Worm (Caenorhabditis elegans) whole organism, young adult: Measurements from ENCODE around the gene atln-1.

Experiments used
- B0019.2 ChIP-seq: fragments of 200-800 bp; sonication (Bioruptor generic); conservative IDR thresholded peaks from 2 replicates; pipeline ENCODE4 v1.3.6; 2022; ENCODE audit warnings: missing genetic modification reagents, missing genetic modification characterization, missing compliant biosample characterization
- C17E4.6 ChIP-seq: fragments of 200-800 bp; sonication (Bioruptor generic); IDR thresholded peaks from 2 replicates; pipeline ENCODE4 v1.3.6; 2022; ENCODE audit warnings: missing genetic modification reagents, missing genetic modification characterization, missing compliant biosample characterization
- D2030.7 ChIP-seq: fragments of 200-800 bp; sonication (Bioruptor generic); IDR thresholded peaks from 2 replicates; pipeline ENCODE4 v1.3.6; 2022; ENCODE audit warnings: missing genetic modification reagents, missing genetic modification characterization, missing compliant biosample characterization
- F22D6.2 ChIP-seq: sonication (generic microtip); optimal IDR thresholded peaks from 2 replicates; lab custom pipeline; 2016; ENCODE audit warnings: mild to moderate bottlenecking, missing genetic modification characterization, missing compliant biosample characterization
- F23B12.7 ChIP-seq: sonication (generic microtip); optimal IDR thresholded peaks from 2 replicates; lab custom pipeline; 2017; ENCODE audit warnings: missing genetic modification characterization, mild to moderate bottlenecking, missing compliant biosample characterization, antibody characterized with exemption, moderate library complexity; ENCODE audit not compliant: insufficient read depth
- F39B2.1 ChIP-seq: fragments of 200-800 bp; sonication (Bioruptor generic); IDR thresholded peaks from 2 replicates; pipeline ENCODE4 v1.3.6; 2022; ENCODE audit warnings: missing genetic modification reagents, missing genetic modification characterization, missing compliant biosample characterization
- K12H6.12 ChIP-seq: fragments of 200-800 bp; sonication (Bioruptor generic); optimal IDR thresholded peaks from 2 replicates; lab custom pipeline; 2018; ENCODE audit warnings: mild to moderate bottlenecking, missing genetic modification characterization, missing compliant biosample characterization
- Y53G8AR.9 ChIP-seq: fragments of 200-800 bp; sonication (Bioruptor generic); conservative IDR thresholded peaks from 2 replicates; pipeline ENCODE4 v1.3.6; 2022; ENCODE audit warnings: missing genetic modification reagents, missing genetic modification characterization, missing compliant biosample characterization
- Y79H2A.3 ChIP-seq: fragments of 200-800 bp; sonication (Bioruptor generic); conservative IDR thresholded peaks from 2 replicates; pipeline ENCODE4 v1.3.6; 2022; ENCODE audit warnings: missing genetic modification reagents, missing genetic modification characterization, missing compliant biosample characterization
- ZK185.1 ChIP-seq: sonication (generic microtip); optimal IDR thresholded peaks from 2 replicates; lab custom pipeline; 2016; ENCODE audit warnings: mild to moderate bottlenecking, missing genetic modification characterization, missing compliant biosample characterization; ENCODE audit not compliant: poor library complexity, severe bottlenecking
- ama-1 ChIP-seq, 3 experiments: fragments of 150-350 bp in 1 of 3; sonication (generic microtip) in 2 of 3; optimal IDR thresholded peaks; 2 replicates each; lab custom pipeline; 2014 to 2018; ENCODE audit warnings: missing biosample characterization in 2 of 3, missing genetic modification characterization in 2 of 3, missing genetic modification reagents in 2 of 3
- aptf-3 ChIP-seq: fragments of 200-800 bp; sonication (Bioruptor generic); IDR thresholded peaks from 2 replicates; pipeline ENCODE4 v1.3.6; 2022; ENCODE audit warnings: missing genetic modification characterization, missing compliant biosample characterization
- attf-5 ChIP-seq: fragments of 200-800 bp; sonication (Bioruptor generic); optimal IDR thresholded peaks from 2 replicates; lab custom pipeline; 2018; ENCODE audit warnings: mild to moderate bottlenecking, missing genetic modification characterization, missing compliant biosample characterization
- bed-2 ChIP-seq: fragments of 200-800 bp; sonication (Bioruptor generic); IDR thresholded peaks from 2 replicates; pipeline ENCODE4 v1.3.6; 2022; ENCODE audit warnings: missing genetic modification reagents, missing genetic modification characterization, missing compliant biosample characterization
- cebp-1 ChIP-seq, 2 experiments: fragments of 200-800 bp in 1 of 2; sonication (Bioruptor generic) in 1 of 2; sonication (generic microtip) in 1 of 2; IDR thresholded peaks in 1 of 2; optimal IDR thresholded peaks in 1 of 2; 2 replicates each; pipeline versions ENCODE4 v1.3.6 to Lab custom; 2017 to 2022; ENCODE audit warnings: missing compliant biosample characterization in 2 of 2, missing genetic modification characterization in 2 of 2, mild to moderate bottlenecking in 1 of 2, missing genetic modification reagents in 1 of 2, moderate library complexity in 1 of 2
- cebp-2 ChIP-seq: fragments of 200-800 bp; sonication (Bioruptor generic); IDR thresholded peaks from 2 replicates; pipeline ENCODE4 v1.3.6; 2022; ENCODE audit warnings: missing genetic modification characterization, missing compliant biosample characterization
- ceh-91 ChIP-seq: fragments of 200-800 bp; sonication (Bioruptor generic); IDR thresholded peaks from 2 replicates; pipeline ENCODE4 v1.3.6; 2022; ENCODE audit warnings: missing genetic modification reagents, missing genetic modification characterization, missing compliant biosample characterization
- chd-7 ChIP-seq: sonication (generic microtip); optimal IDR thresholded peaks from 2 replicates; lab custom pipeline; 2016; ENCODE audit warnings: mild to moderate bottlenecking, missing genetic modification characterization, moderate library complexity, missing compliant biosample characterization
- dox-1 ChIP-seq: fragments of 200-800 bp; sonication (Bioruptor generic); IDR thresholded peaks from 2 replicates; pipeline ENCODE4 v1.3.6; 2022; ENCODE audit warnings: missing genetic modification reagents, missing genetic modification characterization, missing compliant biosample characterization
- dpff-1 ChIP-seq: sonication (generic microtip); optimal IDR thresholded peaks from 2 replicates; lab custom pipeline; 2017; ENCODE audit warnings: mild to moderate bottlenecking, missing genetic modification characterization, missing compliant biosample characterization
- egl-18 ChIP-seq: fragments of 200-800 bp; sonication (Bioruptor generic); IDR thresholded peaks from 2 replicates; pipeline ENCODE4 v1.3.6; 2022; ENCODE audit warnings: missing genetic modification reagents, missing genetic modification characterization, missing compliant biosample characterization
- egrh-3 ChIP-seq: fragments of 200-800 bp; sonication (Bioruptor generic); IDR thresholded peaks from 2 replicates; pipeline ENCODE4 v1.3.6; 2022; ENCODE audit warnings: missing genetic modification reagents, missing genetic modification characterization, missing compliant biosample characterization
- gei-17 ChIP-seq: fragments of 200-800 bp; sonication (Bioruptor generic); optimal IDR thresholded peaks from 2 replicates; lab custom pipeline; 2018; ENCODE audit warnings: mild to moderate bottlenecking, missing genetic modification characterization, missing compliant biosample characterization
- him-1 ChIP-seq: sonication (generic microtip); optimal IDR thresholded peaks from 2 replicates; lab custom pipeline; 2016; ENCODE audit warnings: missing genotype, missing genetic modification reagents, missing genetic modification characterization, missing compliant biosample characterization
- hmg-1.2 ChIP-seq: fragments of 200-800 bp; sonication (Bioruptor generic); IDR thresholded peaks from 2 replicates; pipeline ENCODE4 v1.3.6; 2022; ENCODE audit warnings: missing genetic modification reagents, missing genetic modification characterization, missing compliant biosample characterization
- let-526 ChIP-seq: fragments of 200-800 bp; sonication (Bioruptor generic); IDR thresholded peaks from 2 replicates; pipeline ENCODE4 v1.3.6; 2022; ENCODE audit warnings: missing genetic modification reagents, missing genetic modification characterization, missing compliant biosample characterization
- lir-1 ChIP-seq: fragments of 200-800 bp; sonication (Bioruptor generic); conservative IDR thresholded peaks from 2 replicates; pipeline ENCODE4 v1.3.6; 2022; ENCODE audit warnings: missing genetic modification reagents, missing genetic modification characterization, missing compliant biosample characterization
- lsl-1 ChIP-seq: fragments of 200-800 bp; sonication (Bioruptor generic); optimal IDR thresholded peaks from 2 replicates; lab custom pipeline; 2018; ENCODE audit warnings: mild to moderate bottlenecking, missing genetic modification characterization, moderate library complexity, missing compliant biosample characterization
- mcd-1 ChIP-seq: fragments of 200-800 bp; sonication (Bioruptor generic); IDR thresholded peaks from 2 replicates; pipeline ENCODE4 v1.3.6; 2022; ENCODE audit warnings: missing genetic modification reagents, missing genetic modification characterization, missing compliant biosample characterization
- mxl-1 ChIP-seq: sonication (generic microtip); optimal IDR thresholded peaks from 2 replicates; lab custom pipeline; 2016; ENCODE audit warnings: missing genetic modification characterization, missing compliant biosample characterization
- nfya-2 ChIP-seq: fragments of 200-800 bp; sonication (Bioruptor generic); IDR thresholded peaks from 2 replicates; pipeline ENCODE4 v1.3.6; 2022; ENCODE audit warnings: missing genetic modification reagents, missing genetic modification characterization, missing compliant biosample characterization
- nfyb-1 ChIP-seq: fragments of 200-800 bp; sonication (Bioruptor generic); IDR thresholded peaks from 2 replicates; pipeline ENCODE4 v1.3.6; 2022; ENCODE audit warnings: missing genetic modification reagents, missing genetic modification characterization, missing compliant biosample characterization
- nhr-80 ChIP-seq: sonication (generic microtip); optimal IDR thresholded peaks from 2 replicates; lab custom pipeline; 2016; ENCODE audit warnings: missing genetic modification characterization, missing compliant biosample characterization
- pbrm-1 ChIP-seq: fragments of 200-800 bp; sonication (Bioruptor generic); IDR thresholded peaks from 2 replicates; pipeline ENCODE4 v1.3.6; 2022; ENCODE audit warnings: missing genetic modification reagents, missing genetic modification characterization, missing compliant biosample characterization
- pha-4 ChIP-seq: fragments of 150-350 bp; sonication (generic microtip); optimal IDR thresholded peaks from 2 replicates; lab custom pipeline; 2014; ENCODE audit warnings: missing biosample characterization, missing genetic modification reagents, missing genetic modification characterization
- somi-1 ChIP-seq: fragments of 200-800 bp; sonication (Bioruptor generic); optimal IDR thresholded peaks from 2 replicates; lab custom pipeline; 2018; ENCODE audit warnings: mild to moderate bottlenecking, missing genetic modification characterization, missing compliant biosample characterization
- sptf-2 ChIP-seq: fragments of 200-800 bp; sonication (Bioruptor generic); optimal IDR thresholded peaks from 2 replicates; lab custom pipeline; 2018; ENCODE audit warnings: mild to moderate bottlenecking, missing genetic modification characterization, missing compliant biosample characterization
- zfh-2 ChIP-seq: fragments of 200-800 bp; sonication (Bioruptor generic); conservative IDR thresholded peaks from 2 replicates; pipeline ENCODE4 v1.3.6; 2022; ENCODE audit warnings: missing genetic modification reagents, missing genetic modification characterization, missing compliant biosample characterization
- ztf-18 ChIP-seq: sonication (generic microtip); optimal IDR thresholded peaks from 2 replicates; lab custom pipeline; 2016; ENCODE audit warnings: missing genotype, mild to moderate bottlenecking, missing genetic modification characterization, missing compliant biosample characterization
- ztf-25 ChIP-seq: fragments of 200-800 bp; sonication (Bioruptor generic); IDR thresholded peaks from 2 replicates; pipeline ENCODE4 v1.3.6; 2022; ENCODE audit warnings: missing genetic modification reagents, missing genetic modification characterization, missing compliant biosample characterization
- ztf-28 ChIP-seq: fragments of 200-800 bp; sonication (Bioruptor generic); IDR thresholded peaks from 2 replicates; pipeline ENCODE4 v1.3.6; 2022; ENCODE audit warnings: missing genetic modification reagents, missing genetic modification characterization, missing compliant biosample characterization

The atln-1 gene

ce11 chrIV:2774500-2774899 lies 14.0 kb upstream of the atln-1 start (continued):
- TF ChIP-seq mxl-1 (tag; lab: Kevin White, UChicago) (no peak), cebp-1 (GFP tag; IDR thresholded peaks at IDR 0.05; lab: Robert Waterston, UW) (no peak), cebp-1 (tag; optimal IDR thresholded peaks at IDR 0.05; lab: Kevin White, UChicago) (peak; percentile 77), F23B12.7 (tag; lab: Kevin White, UChicago) (peak; percentile 42), dpff-1 (tag; lab: Kevin White, UChicago) (no peak), him-1 (no peak), ztf-18 (tag; lab: Kevin White, UChicago) (peak; percentile 22), Y53G8AR.9 (GFP tag; lab: Robert Waterston, UW) (peak; percentile 61; the same call in 1 of the 2 replicates), ZK185.1 (tag; lab: Kevin White, UChicago) (no peak), nfya-2 (GFP tag; lab: Robert Waterston, UW) (no peak), attf-5 (GFP tag; lab: Kevin White, UChicago) (peak; percentile 65), zfh-2 (GFP tag; lab: Robert Waterston, UW) (peak; percentile 60; the same call in 1 of the 2 replicates), aptf-3 (no peak), sptf-2 (GFP tag; lab: Kevin White, UChicago) (no peak), B0019.2 (GFP tag; lab: Robert Waterston, UW) (no peak), ceh-91 (GFP tag; lab: Robert Waterston, UW) (no peak), egrh-3 (0 out of 2 replicates have a peak, but pooled peaks have one; percentile 28), somi-1 (GFP tag; lab: Kevin White, UChicago) (peak; percentile 20), pha-4 (tag; lab: Kevin White, UChicago) (peak; percentile 79), cebp-2 (GFP tag; lab: Robert Waterston, UW) (no peak), nhr-80 (peak; percentile 26), ama-1 (optimal IDR thresholded peaks at IDR 0.05; lab: Kevin White, UChicago) (peak; percentile 60), ama-1 (GFP tag; optimal IDR thresholded peaks at IDR 0.05; lab: Kevin White, UChicago) (no peak), F22D6.2 (tag; lab: Kevin White, UChicago) (no peak), chd-7 (tag; lab: Kevin White, UChicago) (peak; percentile 73), Y79H2A.3 (GFP tag; lab: Robert Waterston, UW) (no peak), D2030.7 (GFP tag; lab: Robert Waterston, UW) (no peak), lsl-1 (GFP tag; lab: Kevin White, UChicago) (no peak), ztf-25 (GFP tag; lab: Robert Waterston, UW) (no peak), F39B2.1 (GFP tag; lab: Robert Waterston, UW) (no peak), C17E4.6 (no peak), gei-17 (GFP tag; lab: Kevin White, UChicago) (peak; percentile 6), lir-1 (GFP tag; lab: Robert Waterston, UW) (no peak), ztf-28 (no peak)
- TF ChIP-seq, all 124 proteins: peak for 37

DNA sequence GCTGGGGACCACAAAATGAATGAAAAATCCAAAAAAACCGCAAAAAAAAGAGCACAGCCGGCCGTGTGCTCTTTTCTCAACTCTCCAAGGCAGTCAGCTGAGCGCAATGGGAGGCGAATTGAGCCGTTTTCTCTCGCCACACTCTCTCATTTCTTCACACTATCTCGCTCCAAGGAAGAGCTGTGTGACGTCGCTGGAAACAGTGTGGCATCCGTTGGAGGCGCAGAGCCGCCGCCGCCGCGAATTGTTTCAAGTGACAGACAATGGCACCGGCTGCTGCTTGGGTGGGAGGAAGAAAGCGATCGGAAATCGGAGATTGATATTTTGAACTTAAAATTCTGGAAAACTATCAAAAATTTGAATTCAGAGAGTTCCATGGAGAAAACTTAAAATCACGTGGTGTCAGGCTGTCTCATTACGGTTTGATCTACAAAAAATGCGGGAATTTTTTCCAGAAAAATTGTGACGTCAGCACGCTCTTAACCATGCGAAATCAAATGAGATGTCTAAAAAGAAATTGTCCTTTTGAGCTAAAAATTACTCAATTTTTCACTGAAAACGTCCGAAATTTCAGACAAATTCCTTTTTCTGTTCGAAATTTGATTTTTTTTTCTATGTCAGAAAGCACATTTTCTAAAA lies 12.4 kb upstream of the atln-1 start:
- peak; percentile 54; the same call in 1 of the 2 replicates for TF ChIP-seq nfyb-1 (GFP tag; lab: Robert Waterston, UW)
- peak; percentile 95 for TF ChIP-seq zfh-2 (GFP tag; lab: Robert Waterston, UW)
- no peak for TF ChIP-seq let-526 (GFP tag; lab: Robert Waterston, UW)
- no peak for TF ChIP-seq egl-18 (GFP tag; lab: Robert Waterston, UW)
- peak; percentile 78 for TF ChIP-seq hmg-1.2
- TF ChIP-seq K12H6.12 (tag; lab: Kevin White, UChicago) = peak; percentile 39
- 0 out of 2 replicates have a peak, but pooled peaks have one; percentile 38 for TF ChIP-seq pbrm-1 (GFP tag; lab: Robert Waterston, UW)
- TF ChIP-seq bed-2 = no peak
- no peak for TF ChIP-seq nhr-80
- peak; percentile 51; the same call in 1 of the 2 replicates for TF ChIP-seq egrh-3
- peak; percentile 26; the same call in 1 of the 2 replicates for TF ChIP-seq dox-1 (GFP tag; lab: Robert Waterston, UW)
- TF ChIP-seq cebp-1 (GFP tag; IDR thresholded peaks at IDR 0.05; lab: Robert Waterston, UW) = no peak
- TF ChIP-seq cebp-1 (tag; optimal IDR thresholded peaks at IDR 0.05; lab: Kevin White, UChicago) = peak; percentile 43
- peak; percentile 44; the same call in 1 of the 2 replicates for TF ChIP-seq mcd-1 (GFP tag; lab: Robert Waterston, UW)
